Worm (Caenorhabditis elegans): ENCODE measurements around the gene Y53F4B.5.
A peak's percentile ranks its signal among the peaks of the same experiment; 100 is the strongest.

The Y53F4B.5 gene

DNA sequence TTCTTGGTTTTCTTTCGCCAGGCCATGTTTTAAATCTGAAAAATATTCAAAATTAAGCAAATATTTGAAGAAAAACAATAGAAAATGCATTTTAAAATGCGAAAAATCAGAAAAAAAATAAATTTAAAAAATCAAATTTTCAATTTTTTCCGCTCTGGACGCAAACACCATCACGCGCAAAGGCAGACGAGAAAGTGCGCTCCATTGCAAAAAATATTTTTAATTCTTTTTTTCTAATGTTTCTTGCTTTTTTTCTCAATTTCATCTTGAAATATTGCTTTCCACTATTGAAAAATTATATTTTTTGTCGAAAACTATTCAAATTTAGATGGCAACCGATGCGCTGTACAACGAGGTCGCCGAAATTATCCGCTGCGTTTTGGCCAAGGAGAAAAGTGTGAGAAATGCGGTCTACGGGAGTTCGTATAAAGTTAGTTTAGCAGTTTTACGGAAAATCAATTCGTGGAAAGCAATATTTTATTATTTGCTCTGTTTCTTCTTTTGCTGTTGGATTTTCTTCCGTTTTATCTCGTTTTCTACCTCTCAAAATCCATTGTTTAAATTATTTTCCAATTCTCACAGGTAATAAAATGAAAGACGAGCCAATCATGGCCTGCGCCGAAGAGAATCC lies 14.4 kb downstream of the Y53F4B.5 start, which contains the start of the genes pole-4, nsun-5 and metl-2:
Gene pole-4 (minus strand): TSS at position 35 of the 631 bp plus-strand sequence.
Gene nsun-5 (plus strand): TSS at position 298 of the 631 bp plus-strand sequence.
Gene metl-2 (plus strand): TSS at position 581 of the 631 bp plus-strand sequence.
- TF ChIP-seq lsy-2 (tag; optimal IDR thresholded peaks at IDR 0.05) (peak; percentile 70), ces-1 (GFP tag; optimal IDR thresholded peaks at IDR 0.05) (peak; percentile 75), snpc-4 (tag; optimal IDR thresholded peaks at IDR 0.05) (no peak), mep-1 (tag; optimal IDR thresholded peaks at IDR 0.05) (peak; percentile 14)

DNA sequence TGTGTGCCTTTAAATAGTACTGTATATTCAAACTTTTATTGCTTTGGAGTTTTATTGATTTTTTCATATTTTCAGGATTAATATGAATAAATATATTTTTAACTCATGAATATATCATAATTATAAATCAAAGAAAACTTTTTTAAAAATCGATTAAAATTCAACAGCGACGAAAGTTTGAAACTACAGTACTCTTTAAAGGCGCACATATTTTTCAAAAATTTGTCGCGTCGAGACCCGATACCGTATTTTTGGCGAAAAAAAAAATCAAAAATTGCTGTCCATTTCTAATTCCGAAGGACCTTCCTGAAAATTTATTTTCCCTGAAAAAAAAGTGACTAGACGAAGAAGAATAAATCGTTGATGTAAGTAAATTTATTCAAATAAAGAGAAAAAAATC lies 15.5 kb downstream of the Y53F4B.5 start:
- TF ChIP-seq nhr-28 (tag; optimal IDR thresholded peaks at IDR 0.05) (no peak), hlh-1 (tag; optimal IDR thresholded peaks at IDR 0.05) (no peak), unc-62 (GFP tag; optimal IDR thresholded peaks at IDR 0.05) (no peak), flh-1 (GFP tag; optimal IDR thresholded peaks at IDR 0.05) (no peak), pha-4 (tag; optimal IDR thresholded peaks at IDR 0.05) (no peak), ceh-39 (tag; optimal IDR thresholded peaks at IDR 0.05) (no peak), lin-32 (GFP tag; optimal IDR thresholded peaks at IDR 0.05) (no peak), unc-120 (tag; optimal IDR thresholded peaks at IDR 0.05; ENCODE audit: poor library complexity, severe bottlenecking) (no peak), elt-1 (tag; optimal IDR thresholded peaks at IDR 0.05; ENCODE audit: borderline replicate concordance, insufficient read depth) (no peak), mab-5 (tag; optimal IDR thresholded peaks at IDR 0.05) (no peak), sem-2 (GFP tag; optimal IDR thresholded peaks at IDR 0.05) (no peak), zip-8 (tag; optimal IDR thresholded peaks at IDR 0.05) (no peak), mls-2 (tag; optimal IDR thresholded peaks at IDR 0.05) (no peak), elt-3 (tag; optimal IDR thresholded peaks at IDR 0.05) (no peak), bed-3 (GFP tag; optimal IDR thresholded peaks at IDR 0.05) (no peak), tbx-8 (GFP tag; optimal IDR thresholded peaks at IDR 0.05) (no peak), lsy-2 (tag; optimal IDR thresholded peaks at IDR 0.05) (no peak), nhr-76 (tag; optimal IDR thresholded peaks at IDR 0.05) (no peak), ztf-11 (tag; optimal IDR thresholded peaks at IDR 0.05) (no peak), mep-1 (tag; optimal IDR thresholded peaks at IDR 0.05) (no peak)

DNA sequence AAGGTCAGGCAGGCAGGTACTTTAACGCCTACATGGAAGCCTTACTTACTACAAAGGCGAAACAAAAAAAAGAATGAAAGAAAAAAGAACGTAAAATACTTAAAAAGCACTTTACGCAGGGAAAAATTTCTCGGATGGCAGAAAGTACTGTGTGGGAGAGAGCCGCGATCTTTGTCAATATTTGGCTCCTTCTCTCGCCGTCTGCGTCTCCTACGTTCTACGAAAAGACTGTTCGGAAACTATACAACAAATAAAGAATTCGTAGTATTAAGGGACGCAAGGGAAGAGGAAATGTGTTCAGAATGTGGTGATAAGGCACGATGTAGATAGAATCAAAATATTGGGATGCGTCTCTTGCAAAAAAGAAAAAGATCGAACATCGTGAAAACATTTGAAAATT lies 16.7 kb downstream of the Y53F4B.5 start:
- TF ChIP-seq nhr-76 (tag; optimal IDR thresholded peaks at IDR 0.05) (no peak), pha-4 (tag; optimal IDR thresholded peaks at IDR 0.05) (peak; percentile 84)

DNA sequence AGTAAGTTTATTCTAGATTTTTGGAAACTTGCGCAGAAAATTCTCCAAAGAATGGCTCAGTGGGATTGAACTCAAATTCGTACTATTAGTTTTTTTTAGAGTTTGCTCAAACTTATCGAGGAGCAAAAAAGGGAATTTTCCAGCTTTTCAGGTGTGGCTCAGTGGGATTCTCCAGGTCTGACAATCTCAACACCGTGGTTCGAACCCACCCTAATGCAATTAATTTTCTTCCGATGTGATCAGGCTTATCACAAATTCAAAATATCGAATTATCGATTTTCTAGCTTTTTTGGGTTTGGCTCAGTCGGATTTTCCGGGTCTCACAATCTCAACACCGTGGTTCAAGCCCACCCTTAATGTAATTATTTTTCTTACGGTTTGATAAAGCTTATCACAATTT lies 17.4 kb downstream of the Y53F4B.5 start:
- TF ChIP-seq sem-2 (GFP tag; optimal IDR thresholded peaks at IDR 0.05) = no peak
- no peak for TF ChIP-seq nhr-76 (tag; optimal IDR thresholded peaks at IDR 0.05)
- TF ChIP-seq pha-4 (tag; optimal IDR thresholded peaks at IDR 0.05) = no peak
- TF ChIP-seq bed-3 (GFP tag; optimal IDR thresholded peaks at IDR 0.05) = no peak
- no peak for TF ChIP-seq nhr-12 (tag; optimal IDR thresholded peaks at IDR 0.05)
- no peak for TF ChIP-seq ceh-43 (GFP tag; optimal IDR thresholded peaks at IDR 0.05)
- TF ChIP-seq lin-13 (tag; optimal IDR thresholded peaks at IDR 0.05) = no peak
- no peak for TF ChIP-seq unc-62 (GFP tag; optimal IDR thresholded peaks at IDR 0.05)
- TF ChIP-seq blmp-1 (tag; optimal IDR thresholded peaks at IDR 0.05) = no peak
- TF ChIP-seq nhr-237 (tag; optimal IDR thresholded peaks at IDR 0.05) = no peak
- no peak for TF ChIP-seq ztf-11 (tag; optimal IDR thresholded peaks at IDR 0.05)
- TF ChIP-seq zip-8 (tag; optimal IDR thresholded peaks at IDR 0.05) = no peak
- no peak for TF ChIP-seq M03D4.4 (tag; optimal IDR thresholded peaks at IDR 0.05)
- no peak for TF ChIP-seq mep-1 (tag; optimal IDR thresholded peaks at IDR 0.05)
- TF ChIP-seq elt-1 (tag; optimal IDR thresholded peaks at IDR 0.05; ENCODE audit: borderline replicate concordance, insufficient read depth) = no peak
- no peak for TF ChIP-seq unc-120 (tag; optimal IDR thresholded peaks at IDR 0.05; ENCODE audit: poor library complexity, severe bottlenecking)
- no peak for TF ChIP-seq sptf-1 (tag; optimal IDR thresholded peaks at IDR 0.05)

DNA sequence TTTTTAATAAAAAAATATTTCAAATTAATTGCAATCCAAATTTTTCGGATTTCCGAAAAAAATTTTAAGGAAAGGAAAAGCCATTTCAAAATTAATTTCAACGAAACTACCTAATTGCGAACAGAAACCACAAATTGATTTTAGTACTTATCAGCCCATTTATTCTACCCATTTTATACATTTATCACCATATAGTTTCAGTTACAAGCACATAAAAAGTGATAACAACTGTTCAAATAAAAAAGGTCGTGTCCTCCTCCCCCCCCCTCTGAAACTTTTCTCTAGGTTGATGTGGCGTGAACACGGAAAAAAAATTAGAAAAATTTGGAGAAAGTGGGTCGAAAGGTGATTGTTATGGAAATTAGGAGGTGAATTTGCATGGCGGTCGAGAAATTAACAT lies 18.9 kb downstream of the Y53F4B.5 start:
- TF ChIP-seq ztf-11 (tag; optimal IDR thresholded peaks at IDR 0.05) (no peak), mls-2 (tag; optimal IDR thresholded peaks at IDR 0.05) (no peak), snpc-4 (tag; optimal IDR thresholded peaks at IDR 0.05) (no peak), drap-1 (GFP tag; optimal IDR thresholded peaks at IDR 0.05) (no peak), elt-1 (tag; optimal IDR thresholded peaks at IDR 0.05; ENCODE audit: borderline replicate concordance, insufficient read depth) (no peak), unc-120 (tag; optimal IDR thresholded peaks at IDR 0.05; ENCODE audit: poor library complexity, severe bottlenecking) (no peak), elt-3 (tag; optimal IDR thresholded peaks at IDR 0.05) (no peak)
